Worm (Caenorhabditis elegans) whole organism, L4/young adult: ENCODE data around the gene F47B10.6.

Experiments used
- W03F9.2 ChIP-seq: fragments of 150-350 bp; optimal IDR thresholded peaks from 2 replicates; lab custom pipeline; 2014; ENCODE audit warnings: missing biosample characterization, missing genetic modification characterization
- dao-5 ChIP-seq: sonication (generic microtip); optimal IDR thresholded peaks from 2 replicates; lab custom pipeline; 2016; ENCODE audit warnings: missing genotype, missing genetic modification characterization, moderate library complexity, missing compliant biosample characterization
- him-1 ChIP-seq: sonication (generic microtip); optimal IDR thresholded peaks from 2 replicates; lab custom pipeline; 2016; ENCODE audit warnings: missing genotype, missing genetic modification reagents, missing genetic modification characterization, missing compliant biosample characterization

DNA sequence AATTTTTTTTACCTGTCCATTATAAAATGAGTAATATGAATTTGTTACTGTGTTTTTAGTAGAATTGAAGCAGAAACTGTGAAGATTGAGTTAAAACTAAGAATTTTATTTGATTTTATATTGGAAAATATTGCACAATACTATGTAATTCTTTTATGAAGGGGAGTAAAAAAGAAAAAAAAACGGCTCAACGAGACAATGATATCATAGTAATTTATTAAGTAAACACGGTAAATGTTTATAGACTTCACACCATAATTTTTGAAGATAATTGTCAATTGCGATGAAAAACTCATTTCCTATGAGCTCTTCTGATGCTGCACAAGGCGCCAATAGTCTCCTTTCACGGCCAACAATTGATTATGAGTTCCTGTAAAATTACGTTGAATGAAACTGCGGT is 29.1 kb upstream of the F47B10.6 start, which contains the start of gene pgp-5:
- TF ChIP-seq W03F9.2 (tag; lab: Kevin White, UChicago) (no peak), dao-5 (no peak), him-1 (tag; lab: Kevin White, UChicago) (no peak)
